Fruit fly (Drosophila melanogaster) whole organism, embryonic: Measurements from ENCODE around the gene Taf6.
A peak's percentile ranks its signal among the peaks of the same experiment; 100 is the strongest.

Source experiments
- Antp ChIP-seq: fragments of 200-800 bp; sonication (Bioruptor generic); optimal IDR thresholded peaks from 3 replicates; lab custom pipeline; 2016; ENCODE audit warnings: missing biosample characterization, missing genetic modification characterization
- Bteb2 ChIP-seq: fragments of 200-800 bp; sonication (Bioruptor generic); optimal IDR thresholded peaks from 2 replicates; lab custom pipeline; 2016; ENCODE audit warnings: missing biosample characterization, missing genetic modification characterization
- C15 ChIP-seq: fragments of 200-800 bp; sonication (Bioruptor generic); IDR thresholded peaks from 3 replicates; pipeline ENCODE4 v1.3.6; 2022; ENCODE audit warnings: missing biosample characterization, missing genetic modification characterization
- CG10366 ChIP-seq: fragments of 200-800 bp; sonication (Bioruptor generic); IDR thresholded peaks from 2 replicates; pipeline ENCODE4 v1.3.6; 2022; ENCODE audit warnings: missing biosample characterization, missing genetic modification characterization
- CG11723 ChIP-seq: fragments of 200-800 bp; sonication (Bioruptor generic); optimal IDR thresholded peaks from 2 replicates; lab custom pipeline; 2017; ENCODE audit warnings: missing biosample characterization, mild to moderate bottlenecking, missing genetic modification characterization
- CG12219 ChIP-seq: fragments of 200-800 bp; sonication (Bioruptor generic); optimal IDR thresholded peaks from 3 replicates; lab custom pipeline; 2018; ENCODE audit warnings: missing biosample characterization, mild to moderate bottlenecking, missing genetic modification characterization
- CG14014 ChIP-seq: fragments of 200-800 bp; sonication (Bioruptor generic); IDR thresholded peaks from 2 replicates; pipeline ENCODE4 v1.3.6; 2022; ENCODE audit warnings: missing biosample characterization, missing genetic modification characterization
- CG14710 ChIP-seq: fragments of 200-800 bp; sonication (Bioruptor generic); optimal IDR thresholded peaks from 3 replicates; lab custom pipeline; 2019; ENCODE audit warnings: missing biosample characterization, mild to moderate bottlenecking, missing genetic modification characterization, moderate library complexity
- CG15269 ChIP-seq: fragments of 200-800 bp; sonication (Bioruptor generic); optimal IDR thresholded peaks from 2 replicates; lab custom pipeline; 2018; ENCODE audit warnings: missing biosample characterization, mild to moderate bottlenecking, missing genetic modification characterization, moderate library complexity
- CG17359 ChIP-seq: fragments of 200-800 bp; sonication (Bioruptor generic); optimal IDR thresholded peaks from 3 replicates; lab custom pipeline; 2018; ENCODE audit warnings: missing biosample characterization, mild to moderate bottlenecking, missing genetic modification characterization, moderate library complexity
- CG17829 ChIP-seq: fragments of 200-800 bp; optimal IDR thresholded peaks from 2 replicates; lab custom pipeline; 2019; ENCODE audit warnings: missing biosample characterization, mild to moderate bottlenecking, missing genetic modification characterization, moderate library complexity
- CG2199 ChIP-seq: fragments of 200-800 bp; sonication (Bioruptor generic); IDR thresholded peaks from 3 replicates; pipeline ENCODE4 v1.3.6; 2022; ENCODE audit warnings: missing biosample characterization, missing genetic modification characterization
- CG30431 ChIP-seq: fragments of 200-800 bp; sonication (Bioruptor generic); optimal IDR thresholded peaks from 2 replicates; lab custom pipeline; 2017; ENCODE audit warnings: missing biosample characterization, missing genetic modification characterization
- CG4360 ChIP-seq: fragments of 200-800 bp; sonication (Bioruptor generic); IDR thresholded peaks from 2 replicates; pipeline ENCODE4 v1.3.6; 2022; ENCODE audit warnings: missing biosample characterization, missing genetic modification characterization
- CG4404 ChIP-seq: fragments of 200-800 bp; sonication (Bioruptor generic); IDR thresholded peaks from 2 replicates; pipeline ENCODE4 v1.3.6; 2022; ENCODE audit warnings: missing biosample characterization, missing genetic modification characterization
- CG4424 ChIP-seq: fragments of 200-800 bp; sonication (Bioruptor generic); optimal IDR thresholded peaks from 3 replicates; lab custom pipeline; 2016; ENCODE audit warnings: missing biosample characterization, missing genetic modification characterization
- CG8765 ChIP-seq: fragments of 200-800 bp; sonication (Bioruptor generic); IDR thresholded peaks from 2 replicates; pipeline ENCODE4 v1.3.6; 2022; ENCODE audit warnings: missing biosample characterization, missing genetic modification characterization
- CG9876 ChIP-seq: fragments of 200-800 bp; sonication (Bioruptor generic); optimal IDR thresholded peaks from 2 replicates; lab custom pipeline; 2016; ENCODE audit warnings: missing biosample characterization, missing genetic modification characterization
- Deaf1 ChIP-seq: fragments of 200-800 bp; optimal IDR thresholded peaks from 3 replicates; lab custom pipeline; 2019; ENCODE audit warnings: missing biosample characterization, mild to moderate bottlenecking, missing genetic modification characterization, moderate library complexity
- H2.0 ChIP-seq: fragments of 200-800 bp; sonication (Bioruptor generic); IDR thresholded peaks from 2 replicates; pipeline ENCODE4 v1.3.6; 2022; ENCODE audit warnings: missing biosample characterization, missing genetic modification characterization
- HmgD ChIP-seq: fragments of 200-800 bp; sonication (Bioruptor generic); optimal IDR thresholded peaks from 3 replicates; lab custom pipeline; 2016; ENCODE audit warnings: missing biosample characterization, missing genetic modification characterization
- Kr ChIP-seq: fragments of 200-800 bp; sonication (Bioruptor generic); optimal IDR thresholded peaks from 2 replicates; lab custom pipeline; 2017; ENCODE audit warnings: missing biosample characterization, mild to moderate bottlenecking, missing genetic modification characterization
- Lhr ChIP-seq: fragments of 200-800 bp; sonication (Bioruptor generic); optimal IDR thresholded peaks from 3 replicates; lab custom pipeline; 2017; ENCODE audit warnings: mild to moderate bottlenecking, missing biosample characterization, missing genetic modification reagents, missing genetic modification characterization
- NC2α ChIP-seq: fragments of 200-800 bp; sonication (Bioruptor generic); optimal IDR thresholded peaks from 2 replicates; lab custom pipeline; 2016; ENCODE audit warnings: missing biosample characterization, missing genetic modification characterization
- NFAT ChIP-seq: fragments of 200-800 bp; sonication (Bioruptor generic); IDR thresholded peaks from 2 replicates; pipeline ENCODE4 v1.3.6; 2022; ENCODE audit warnings: missing biosample characterization, missing genetic modification characterization
- Neu2 ChIP-seq: fragments of 200-800 bp; sonication (Bioruptor generic); optimal IDR thresholded peaks from 3 replicates; lab custom pipeline; 2016; ENCODE audit warnings: missing biosample characterization, missing genetic modification characterization, borderline replicate concordance
- Opbp ChIP-seq: fragments of 200-800 bp; sonication (Bioruptor generic); IDR thresholded peaks from 3 replicates; pipeline ENCODE4 v1.3.6; 2022; ENCODE audit warnings: missing biosample characterization, missing genetic modification characterization; ENCODE audit not compliant: partially characterized antibody
- Ravus ChIP-seq: fragments of 200-800 bp; sonication (Bioruptor generic); IDR thresholded peaks from 2 replicates; pipeline ENCODE4 v1.3.6; 2022; ENCODE audit warnings: missing biosample characterization, missing genetic modification characterization
- Rx ChIP-seq: fragments of 200-800 bp; sonication (Bioruptor generic); IDR thresholded peaks from 2 replicates; pipeline ENCODE4 v1.3.6; 2022; ENCODE audit warnings: missing biosample characterization, missing genetic modification characterization
- Sox100B ChIP-seq: fragments of 200-800 bp; sonication (Bioruptor generic); optimal IDR thresholded peaks from 3 replicates; lab custom pipeline; 2018; ENCODE audit warnings: missing biosample characterization, mild to moderate bottlenecking, missing genetic modification characterization
- Sry-δ ChIP-seq: fragments of 200-800 bp; sonication (Bioruptor generic); optimal IDR thresholded peaks from 2 replicates; lab custom pipeline; 2016; ENCODE audit warnings: missing biosample characterization, missing genetic modification characterization
- bigmax ChIP-seq: fragments of 200-800 bp; sonication (Bioruptor generic); optimal IDR thresholded peaks from 2 replicates; lab custom pipeline; 2018; ENCODE audit warnings: missing biosample characterization, mild to moderate bottlenecking, missing genetic modification characterization
- btn ChIP-seq: fragments of 200-800 bp; sonication (Bioruptor generic); optimal IDR thresholded peaks from 2 replicates; lab custom pipeline; 2016; ENCODE audit warnings: missing biosample characterization, missing genetic modification characterization
- chm ChIP-seq: fragments of 200-800 bp; sonication (Bioruptor generic); IDR thresholded peaks from 2 replicates; pipeline ENCODE4 v1.3.6; 2022; ENCODE audit warnings: missing biosample characterization, missing genetic modification characterization
- fu2 ChIP-seq: fragments of 200-800 bp; sonication (Bioruptor generic); optimal IDR thresholded peaks from 2 replicates; lab custom pipeline; 2016; ENCODE audit warnings: missing biosample characterization, missing genetic modification characterization
- gce ChIP-seq: fragments of 200-800 bp; sonication (Bioruptor generic); IDR thresholded peaks from 3 replicates; pipeline ENCODE4 v1.3.6; 2022; ENCODE audit warnings: missing biosample characterization, missing genetic modification characterization
- gfzf ChIP-seq: fragments of 200-800 bp; sonication (Bioruptor generic); optimal IDR thresholded peaks from 2 replicates; lab custom pipeline; 2016; ENCODE audit warnings: missing biosample characterization, mild to moderate bottlenecking, missing genetic modification characterization, moderate library complexity
- grau ChIP-seq: fragments of 200-800 bp; optimal IDR thresholded peaks from 3 replicates; lab custom pipeline; 2019; ENCODE audit warnings: missing biosample characterization, mild to moderate bottlenecking, missing genetic modification characterization, moderate library complexity
- hkb ChIP-seq, 2 experiments: fragments of 200-800 bp in 1 of 2; fragments of >200 bp in 1 of 2; sonication (Bioruptor generic) in 1 of 2; IDR thresholded peaks in 1 of 2; optimal IDR thresholded peaks in 1 of 2; 2 replicates each; pipeline versions ENCODE4 v1.3.6 to Lab custom; 2017 to 2022; ENCODE audit warnings: missing biosample characterization in 1 of 2, missing genetic modification characterization in 1 of 2
- kah ChIP-seq: fragments of 200-800 bp; sonication (Bioruptor generic); optimal IDR thresholded peaks from 2 replicates; lab custom pipeline; 2018; ENCODE audit warnings: missing biosample characterization, mild to moderate bottlenecking, missing genetic modification characterization
- nom ChIP-seq: fragments of 200-800 bp; sonication (Bioruptor generic); optimal IDR thresholded peaks from 2 replicates; lab custom pipeline; 2017; ENCODE audit warnings: missing biosample characterization, missing genetic modification characterization, mild to moderate bottlenecking, moderate library complexity, missing genetic modification reagents
- pan ChIP-seq, 4 experiments: fragments of >200 bp in 3 of 4; fragments of 200-800 bp in 1 of 4; sonication (Bioruptor generic) in 1 of 4; optimal IDR thresholded peaks in 3 of 4; IDR thresholded peaks in 1 of 4; 2 replicates each; pipeline versions ENCODE4 v1.3.6 to Lab custom; 2017 to 2022; ENCODE audit warnings: missing biosample characterization in 2 of 4, missing genetic modification characterization in 2 of 4, mixed read lengths in 1 of 4
- prd ChIP-seq, 3 experiments: fragments of >200 bp in 2 of 3; fragments of 200-800 bp in 1 of 3; sonication (Bioruptor generic) in 1 of 3; optimal IDR thresholded peaks in 2 of 3; IDR thresholded peaks in 1 of 3; 2 replicates in 2 of 3; 3 replicates in 1 of 3; pipeline versions ENCODE4 v1.3.6 to Lab custom; 2017 to 2022; ENCODE audit warnings: missing biosample characterization in 1 of 3, missing genetic modification characterization in 1 of 3
- ro ChIP-seq: fragments of 200-800 bp; sonication (Bioruptor generic); IDR thresholded peaks from 2 replicates; pipeline ENCODE4 v1.3.6; 2022; ENCODE audit warnings: missing biosample characterization, missing genetic modification characterization
- so ChIP-seq: fragments of 200-800 bp; sonication (Bioruptor generic); IDR thresholded peaks from 3 replicates; pipeline ENCODE4 v1.3.6; 2022; ENCODE audit warnings: missing biosample characterization, missing genetic modification characterization
- ssp ChIP-seq: fragments of 200-800 bp; sonication (Bioruptor generic); IDR thresholded peaks from 2 replicates; pipeline ENCODE4 v1.3.6; 2022; ENCODE audit warnings: missing biosample characterization, missing genetic modification characterization
- trem ChIP-seq: fragments of 200-800 bp; optimal IDR thresholded peaks from 3 replicates; lab custom pipeline; 2019; ENCODE audit warnings: missing biosample characterization, mild to moderate bottlenecking, missing genetic modification characterization, moderate library complexity
- vnd ChIP-seq: fragments of 200-800 bp; sonication (Bioruptor generic); IDR thresholded peaks from 3 replicates; pipeline ENCODE4 v1.3.6; 2022; ENCODE audit warnings: missing biosample characterization, missing genetic modification characterization; ENCODE audit not compliant: partially characterized antibody
- wdn ChIP-seq: fragments of 200-800 bp; sonication (Bioruptor generic); IDR thresholded peaks from 2 replicates; pipeline ENCODE4 v1.3.6; 2022; ENCODE audit warnings: missing biosample characterization, missing genetic modification characterization

Taf6 gene

dm6 chr3L:19634788-19635448 is 36.0 kb downstream of the Taf6 start (continued):
- TF ChIP-seq CG14710 (peak; percentile 90), NFAT (0 out of 2 replicates have a peak, but pooled peaks have one; percentile 48), C15 (0 out of 3 replicates have a peak, but pooled peaks have one; percentile 50), ssp (GFP tag; lab: Robert Waterston, UW) (peak; percentile 70), CG4424 (GFP tag; lab: Kevin White, UChicago) (peak; percentile 79), NC2α (GFP tag; lab: Kevin White, UChicago) (no peak), nom (peak; percentile 72), wdn (GFP tag; lab: Robert Waterston, UW) (peak; percentile 29; the same call in 1 of the 2 replicates), fu2 (no peak), trem (tag; lab: Kevin White, UChicago) (peak; percentile 63), CG17829 (peak; percentile 84), Neu2 (no peak), CG15269 (peak; percentile 84), Opbp (GFP tag; lab: Robert Waterston, UW) (no peak), Antp (no peak), CG17359 (tag; lab: Kevin White, UChicago) (peak; percentile 80), prd (optimal IDR thresholded peaks at IDR 0.05; lab: Kevin White, UChicago) (no peak), prd (GFP tag; IDR thresholded peaks at IDR 0.05; lab: Robert Waterston, UW) (peak; percentile 79), gce (GFP tag; lab: Robert Waterston, UW) (peak; percentile 33; the same call in 1 of the 3 replicates), Lhr (GFP tag; lab: Kevin White, UChicago) (no peak), Sry-δ (GFP tag; lab: Kevin White, UChicago) (no peak), Bteb2 (GFP tag; lab: Kevin White, UChicago) (peak; percentile 14), CG14014 (GFP tag; lab: Robert Waterston, UW) (peak; percentile 64), pan (optimal IDR thresholded peaks at IDR 0.05; lab: Kevin White, UChicago) (no peak), pan (GFP tag; optimal IDR thresholded peaks at IDR 0.05 in 1 of 2, IDR thresholded peaks at IDR 0.05 in 1 of 2) (peak in 1 of 2 experiments; percentile 73), CG11723 (GFP tag; lab: Kevin White, UChicago) (no peak), gfzf (GFP tag; lab: Kevin White, UChicago) (no peak), Deaf1 (tag; lab: Kevin White, UChicago) (peak; percentile 53), CG8765 (no peak), CG4404 (GFP tag; lab: Robert Waterston, UW) (peak; percentile 40; the same call in 1 of the 2 replicates), Ravus (GFP tag; lab: Robert Waterston, UW) (peak; percentile 69), btn (GFP tag; lab: Kevin White, UChicago) (no peak), hkb (optimal IDR thresholded peaks at IDR 0.05; lab: Kevin White, UChicago) (no peak), hkb (GFP tag; IDR thresholded peaks at IDR 0.05; lab: Robert Waterston, UW) (peak; percentile 54), so (no peak), CG12219 (no peak), CG2199 (GFP tag; lab: Robert Waterston, UW) (no peak), H2.0 (peak; percentile 8; the same call in 1 of the 2 replicates), Rx (GFP tag; lab: Robert Waterston, UW) (no peak), bigmax (GFP tag; lab: Kevin White, UChicago) (no peak), HmgD (no peak), chm (no peak), Sox100B (GFP tag; lab: Kevin White, UChicago) (peak; percentile 83), vnd (GFP tag; lab: Robert Waterston, UW) (no peak), kah (GFP tag; lab: Kevin White, UChicago) (no peak), ro (no peak), CG30431 (GFP tag; lab: Kevin White, UChicago) (no peak), CG4360 (GFP tag; lab: Robert Waterston, UW) (peak; percentile 48), CG9876 (GFP tag; lab: Kevin White, UChicago) (no peak), grau (tag; lab: Kevin White, UChicago) (peak; percentile 77), Kr (GFP tag; lab: Kevin White, UChicago) (no peak), CG10366 (GFP tag; lab: Robert Waterston, UW) (no peak)
